Fruit fly (Drosophila melanogaster) whole organism, wandering third instar larva: ENCODE data around the gene Sec10.

Experiments used
- Abd-B ChIP-seq: fragments of >200 bp; optimal IDR thresholded peaks from 2 replicates; lab custom pipeline; 2017; ENCODE audit warnings: missing biosample characterization, missing genetic modification characterization
- CG32264 ChIP-seq: fragments of 200-800 bp; sonication (Bioruptor generic); optimal IDR thresholded peaks from 2 replicates; lab custom pipeline; 2016; ENCODE audit warnings: missing biosample characterization, missing genetic modification characterization
- CG9705 ChIP-seq: fragments of 200-800 bp; sonication (Bioruptor generic); optimal IDR thresholded peaks from 2 replicates; lab custom pipeline; 2018; ENCODE audit warnings: missing biosample characterization, mild to moderate bottlenecking, missing genetic modification characterization
- CrebA ChIP-seq: fragments of 200-800 bp; sonication (Bioruptor generic); optimal IDR thresholded peaks from 2 replicates; lab custom pipeline; 2016; ENCODE audit warnings: missing biosample characterization, mild to moderate bottlenecking, missing genetic modification characterization, borderline replicate concordance
- Dfd ChIP-seq: fragments of >200 bp; optimal IDR thresholded peaks from 2 replicates; lab custom pipeline; 2017; ENCODE audit warnings: missing biosample characterization, missing genetic modification characterization
- Dif ChIP-seq: fragments of 200-275, 200-300 bp; sonication (Bioruptor generic); optimal IDR thresholded peaks from 2 replicates; lab custom pipeline; 2018; ENCODE audit warnings: missing biosample characterization, missing genetic modification characterization; ENCODE audit not compliant: partially characterized antibody
- GATAd ChIP-seq: sonication (Bioruptor generic); optimal IDR thresholded peaks from 2 replicates; lab custom pipeline; 2016; ENCODE audit warnings: missing biosample characterization, missing genetic modification characterization
- HLH106 ChIP-seq: fragments of 200-800 bp; optimal IDR thresholded peaks from 3 replicates; lab custom pipeline; 2019; ENCODE audit warnings: missing biosample characterization, mild to moderate bottlenecking, missing genetic modification characterization, moderate library complexity
- Hnf4 ChIP-seq: fragments of 200-800 bp; sonication (Bioruptor generic); optimal IDR thresholded peaks from 2 replicates; lab custom pipeline; 2016; ENCODE audit warnings: missing biosample characterization, mild to moderate bottlenecking, missing genetic modification characterization
- Hr78 ChIP-seq: fragments of >200 bp; optimal IDR thresholded peaks from 2 replicates; lab custom pipeline; 2017; ENCODE audit warnings: missing biosample characterization, missing genetic modification characterization
- Hr83 ChIP-seq: fragments of 200-300 bp; sonication (Bioruptor generic); optimal IDR thresholded peaks from 2 replicates; lab custom pipeline; 2016; ENCODE audit warnings: missing biosample characterization, mild to moderate bottlenecking, missing genetic modification characterization, moderate library complexity; ENCODE audit not compliant: poor library complexity, severe bottlenecking
- Jra ChIP-seq: sonication (Bioruptor generic); optimal IDR thresholded peaks from 2 replicates; lab custom pipeline; 2016; ENCODE audit warnings: missing biosample characterization, missing genetic modification characterization
- Mio ChIP-seq: sonication (Bioruptor generic); optimal IDR thresholded peaks from 2 replicates; lab custom pipeline; 2016; ENCODE audit warnings: missing biosample characterization, missing genetic modification characterization
- Myc ChIP-seq: fragments of >200 bp; optimal IDR thresholded peaks from 2 replicates; lab custom pipeline; 2017
- N ChIP-seq: fragments of >200 bp; optimal IDR thresholded peaks from 2 replicates; lab custom pipeline; 2018; ENCODE audit warnings: missing biosample characterization, missing external identifiers, missing genetic modification characterization
- OdsH ChIP-seq: fragments of 200-800 bp; sonication (Bioruptor generic); optimal IDR thresholded peaks from 2 replicates; lab custom pipeline; 2016; ENCODE audit warnings: missing biosample characterization, mild to moderate bottlenecking, missing genetic modification characterization
- Rel ChIP-seq, 2 experiments: fragments of 200-800 bp; sonication (Bioruptor generic) in 1 of 2; optimal IDR thresholded peaks; 2 replicates in 1 of 2; 3 replicates in 1 of 2; lab custom pipeline; 2016 to 2019; ENCODE audit warnings: mild to moderate bottlenecking in 2 of 2, missing biosample characterization in 2 of 2, missing genetic modification characterization in 2 of 2, moderate library complexity in 1 of 2
- Sp1 ChIP-seq: fragments of 200-800 bp; sonication (Bioruptor generic); optimal IDR thresholded peaks from 3 replicates; lab custom pipeline; 2019; ENCODE audit warnings: missing biosample characterization, mild to moderate bottlenecking, missing genetic modification characterization, moderate library complexity
- Vsx2 ChIP-seq: fragments of 200-300, 225-300 bp; sonication (Bioruptor generic); optimal IDR thresholded peaks from 2 replicates; lab custom pipeline; 2018; ENCODE audit warnings: missing biosample characterization, missing genetic modification characterization; ENCODE audit not compliant: partially characterized antibody
- br ChIP-seq: fragments of 200-800 bp; sonication (Bioruptor generic); optimal IDR thresholded peaks from 2 replicates; lab custom pipeline; 2016; ENCODE audit warnings: missing biosample characterization, missing genetic modification characterization
- brk ChIP-seq: fragments of 200-800 bp; sonication (Bioruptor generic); optimal IDR thresholded peaks from 2 replicates; lab custom pipeline; 2016; ENCODE audit warnings: missing biosample characterization, mild to moderate bottlenecking, missing genetic modification characterization
- dl ChIP-seq, 2 experiments: fragments of 175-275, 200-275 bp in 1 of 2; fragments of 200-275 bp in 1 of 2; sonication (Bioruptor generic); optimal IDR thresholded peaks; lab custom pipeline; 2018; ENCODE audit warnings: mild to moderate bottlenecking in 2 of 2, missing biosample characterization in 2 of 2, missing genetic modification characterization in 2 of 2, moderate library complexity in 2 of 2; ENCODE audit not compliant: partially characterized antibody in 2 of 2, insufficient read depth in 1 of 2
- dmrt93B ChIP-seq: fragments of 200-800 bp; sonication (Bioruptor generic); optimal IDR thresholded peaks from 2 replicates; lab custom pipeline; 2018; ENCODE audit warnings: missing biosample characterization, mild to moderate bottlenecking, missing genetic modification characterization
- dsf ChIP-seq: sonication (Bioruptor generic); optimal IDR thresholded peaks from 2 replicates; lab custom pipeline; 2016; ENCODE audit warnings: missing biosample characterization, missing genetic modification characterization, borderline replicate concordance
- ey ChIP-seq: fragments of 200-800 bp; sonication (Bioruptor generic); optimal IDR thresholded peaks from 2 replicates; lab custom pipeline; 2016; ENCODE audit warnings: missing biosample characterization, missing genetic modification characterization
- foxo ChIP-seq, 2 experiments: fragments of 200-800 bp; sonication (Bioruptor generic); optimal IDR thresholded peaks; 2 replicates in 1 of 2; 3 replicates in 1 of 2; lab custom pipeline; 2016 to 2017; ENCODE audit warnings: missing biosample characterization in 2 of 2, missing genetic modification characterization in 2 of 2
- fru ChIP-seq: fragments of 200-800 bp; sonication (Bioruptor generic); optimal IDR thresholded peaks from 3 replicates; lab custom pipeline; 2016; ENCODE audit warnings: missing biosample characterization, mild to moderate bottlenecking, missing genetic modification characterization
- h ChIP-seq: fragments of 200-800 bp; sonication (Bioruptor generic); optimal IDR thresholded peaks from 3 replicates; lab custom pipeline; 2016; ENCODE audit warnings: missing biosample characterization, mild to moderate bottlenecking, missing genetic modification characterization
- jim ChIP-seq: fragments of 175-275, 200-325 bp; sonication (Bioruptor generic); optimal IDR thresholded peaks from 2 replicates; lab custom pipeline; 2016; ENCODE audit warnings: missing biosample characterization, mild to moderate bottlenecking, missing genetic modification characterization
- lola ChIP-seq: fragments of >200 bp; optimal IDR thresholded peaks from 2 replicates; lab custom pipeline; 2017; ENCODE audit warnings: missing biosample characterization, missing genetic modification characterization
- pan ChIP-seq: fragments of >200 bp; optimal IDR thresholded peaks from 2 replicates; lab custom pipeline; 2017
- psq ChIP-seq: fragments of 200-800 bp; sonication (Bioruptor generic); optimal IDR thresholded peaks from 3 replicates; lab custom pipeline; 2017; ENCODE audit warnings: missing biosample characterization, mild to moderate bottlenecking, missing genetic modification characterization, moderate library complexity
- rgr ChIP-seq: fragments of 200-800 bp; sonication (Bioruptor generic); optimal IDR thresholded peaks from 3 replicates; lab custom pipeline; 2016; ENCODE audit warnings: missing biosample characterization, mild to moderate bottlenecking, missing genetic modification characterization
- sage ChIP-seq: fragments of 200-800 bp; sonication (Bioruptor generic); optimal IDR thresholded peaks from 2 replicates; lab custom pipeline; 2016; ENCODE audit warnings: missing biosample characterization, mild to moderate bottlenecking, missing genetic modification characterization
- sv ChIP-seq: fragments of 200-800 bp; sonication (Bioruptor generic); optimal IDR thresholded peaks from 3 replicates; lab custom pipeline; 2016; ENCODE audit warnings: missing biosample characterization, missing genetic modification characterization
- tai ChIP-seq: sonication (Bioruptor generic); optimal IDR thresholded peaks from 2 replicates; lab custom pipeline; 2016; ENCODE audit warnings: missing biosample characterization, missing genetic modification characterization
- usp ChIP-seq: fragments of >200 bp; optimal IDR thresholded peaks from 2 replicates; lab custom pipeline; 2017; ENCODE audit warnings: missing biosample characterization, missing genetic modification characterization
- woc ChIP-seq: sonication (Bioruptor generic); optimal IDR thresholded peaks from 2 replicates; lab custom pipeline; 2016; ENCODE audit warnings: missing biosample characterization, mild to moderate bottlenecking, missing genetic modification characterization

Gene Sec10

DNA sequence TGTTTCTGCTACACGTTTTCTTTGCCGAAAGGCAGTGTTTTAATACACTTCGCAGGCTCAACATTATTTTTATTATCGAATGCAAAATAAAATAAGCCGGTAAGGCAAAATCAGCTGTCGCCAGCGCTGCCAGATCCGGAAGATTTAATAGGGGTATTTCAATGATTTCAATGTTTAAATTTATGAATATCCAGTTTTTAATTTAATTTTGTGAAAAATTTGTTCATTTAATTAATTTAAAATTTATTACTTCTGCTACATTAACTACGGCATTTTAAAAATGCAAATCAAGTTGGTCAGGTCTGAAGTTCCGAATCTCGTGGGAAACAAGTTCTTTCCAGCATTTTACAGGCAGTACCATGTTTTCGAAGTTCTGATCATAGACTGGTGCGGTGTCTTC is 14.2 kb downstream of the Sec10 start, which contains the start of gene Slimp:
Gene Slimp, minus strand, starts transcription at position 130 of the 400 bp plus-strand sequence.
- TF ChIP-seq Myc (lab: Kevin White, UChicago) = no peak
- TF ChIP-seq h = peak; percentile 53
- peak; percentile 50 for TF ChIP-seq HLH106 (tag; lab: Kevin White, UChicago)
- TF ChIP-seq Jra (GFP tag; lab: Kevin White, UChicago) = no peak
- no peak for TF ChIP-seq Abd-B
- TF ChIP-seq Sp1 (GFP tag; lab: Kevin White, UChicago) = peak; percentile 10
- peak in 1 of 2 experiments; percentile 49 for TF ChIP-seq foxo (GFP tag; optimal IDR thresholded peaks at IDR 0.05; lab: Kevin White, UChicago)
- no peak for TF ChIP-seq lola
- TF ChIP-seq CG9705 (GFP tag; lab: Kevin White, UChicago) = peak; percentile 13
- peak; percentile 1 for TF ChIP-seq sv (GFP tag; lab: Kevin White, UChicago)
- TF ChIP-seq tai (GFP tag; lab: Kevin White, UChicago) = no peak
- TF ChIP-seq sage (GFP tag; lab: Kevin White, UChicago) = peak; percentile 43
- TF ChIP-seq Dif (GFP tag; lab: Kevin White, UChicago) = no peak
- TF ChIP-seq rgr (GFP tag; lab: Kevin White, UChicago) = peak; percentile 55
- peak; percentile 28 for TF ChIP-seq fru (GFP tag; lab: Kevin White, UChicago)
- no peak for TF ChIP-seq Rel (GFP tag; optimal IDR thresholded peaks at IDR 0.05; lab: Kevin White, UChicago)
- TF ChIP-seq Rel (tag; optimal IDR thresholded peaks at IDR 0.05; lab: Kevin White, UChicago) = peak; percentile 18
- peak; percentile 37 for TF ChIP-seq woc (GFP tag; lab: Kevin White, UChicago)
- TF ChIP-seq Hnf4 = peak; percentile 38
- TF ChIP-seq ey = peak; percentile 37
- peak; percentile 19 for TF ChIP-seq psq (GFP tag; lab: Kevin White, UChicago)
- TF ChIP-seq br = peak; percentile 40
- no peak for TF ChIP-seq OdsH (GFP tag; lab: Kevin White, UChicago)

DNA sequence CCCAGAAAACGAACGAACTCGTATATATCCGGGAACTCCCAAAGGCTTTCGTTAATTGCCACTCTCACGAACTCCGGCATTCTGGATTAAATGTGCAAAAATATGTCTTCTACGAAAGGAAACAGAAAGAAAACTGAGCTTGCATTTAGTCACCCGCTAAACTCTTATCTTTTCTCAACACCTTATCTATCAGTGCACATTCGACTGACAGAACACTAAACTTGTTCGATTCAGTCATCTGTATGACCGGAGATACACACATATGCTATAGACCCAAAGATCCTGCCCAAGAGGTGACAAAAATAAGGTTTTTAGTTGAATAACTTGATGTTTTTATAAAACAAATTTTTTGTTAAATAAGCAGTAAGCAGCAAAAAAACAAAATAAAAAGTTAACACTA is 15.5 kb downstream of the Sec10 start, which contains the start of gene p38c:
Gene p38c, minus strand, starts transcription at position 101 of the 400 bp plus-strand sequence.
- no peak for TF ChIP-seq dl (GFP tag; optimal IDR thresholded peaks at IDR 0.05; lab: Kevin White, UChicago; ENCODE audit: insufficient read depth in 1 of 2, partially characterized antibody in 2 of 2)
- TF ChIP-seq Rel (GFP tag; optimal IDR thresholded peaks at IDR 0.05; lab: Kevin White, UChicago) = no peak
- TF ChIP-seq Rel (tag; optimal IDR thresholded peaks at IDR 0.05; lab: Kevin White, UChicago) = peak; percentile 55
- TF ChIP-seq, all 38 proteins: peak for 1

DNA sequence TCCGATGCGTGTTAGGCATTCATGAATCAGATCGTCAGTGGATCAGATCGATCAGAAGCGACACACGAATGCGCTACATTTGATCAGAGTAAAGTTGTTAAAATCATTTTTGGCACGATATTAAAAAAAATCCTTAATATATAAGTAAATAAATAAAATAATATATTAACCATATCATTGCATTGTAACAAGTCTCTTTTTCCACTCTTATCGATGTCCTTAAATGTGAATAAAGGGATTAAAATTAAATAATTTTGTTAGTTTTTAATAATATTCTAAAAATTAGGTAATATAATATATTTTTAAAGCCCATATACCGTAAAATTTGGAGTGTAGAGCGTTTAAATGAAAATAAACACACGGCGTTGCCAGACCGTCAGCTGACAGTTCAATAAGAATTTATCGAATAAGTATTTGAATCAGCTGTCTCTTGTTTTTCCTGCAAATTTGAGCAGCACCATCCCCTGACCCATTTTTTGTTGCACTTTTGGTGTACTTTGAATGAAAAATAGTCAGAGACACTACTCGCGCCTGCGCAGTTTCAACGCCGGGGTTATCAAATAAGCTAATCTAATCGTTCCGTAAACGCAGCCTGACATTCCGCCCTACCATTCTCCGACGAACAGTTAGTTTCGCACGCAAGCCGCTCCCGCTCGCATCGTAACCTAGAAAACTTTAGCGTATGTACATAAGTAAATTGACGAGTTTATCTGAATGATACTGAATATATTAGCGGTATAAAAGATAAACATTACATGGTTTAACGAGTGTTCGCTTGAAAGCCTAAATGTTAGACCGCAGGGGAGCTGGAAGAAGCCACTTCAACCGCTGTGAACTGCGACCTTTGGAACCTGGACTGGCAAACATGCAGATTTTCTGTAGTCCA is 17.5 kb downstream of the Sec10 start, which contains the start of the genes p38a and CG6178:
Gene p38a, minus strand, starts transcription at position 398 of the 886 bp plus-strand sequence.
Gene CG6178, plus strand, starts transcription at position 424 of the 886 bp plus-strand sequence.
- TF ChIP-seq Mio (GFP tag; lab: Kevin White, UChicago) = peak; percentile 37
- TF ChIP-seq N (GFP tag; lab: Kevin White, UChicago) = no peak
- peak; percentile 91 for TF ChIP-seq CG9705 (GFP tag; lab: Kevin White, UChicago)
- peak; percentile 64 for TF ChIP-seq Hr83 (GFP tag; lab: Kevin White, UChicago)
- TF ChIP-seq CrebA = no peak
- TF ChIP-seq dsf (GFP tag; lab: Kevin White, UChicago) = peak; percentile 66
- TF ChIP-seq fru (GFP tag; lab: Kevin White, UChicago) = peak; percentile 92
- TF ChIP-seq pan (lab: Kevin White, UChicago) = no peak
- TF ChIP-seq dmrt93B (GFP tag; lab: Kevin White, UChicago) = peak; percentile 98
- TF ChIP-seq Myc (lab: Kevin White, UChicago) = peak; percentile 55
- TF ChIP-seq Dfd (GFP tag; lab: Kevin White, UChicago) = no peak
- peak; percentile 37 for TF ChIP-seq Rel (GFP tag; optimal IDR thresholded peaks at IDR 0.05; lab: Kevin White, UChicago)
- peak; percentile 86 for TF ChIP-seq Rel (tag; optimal IDR thresholded peaks at IDR 0.05; lab: Kevin White, UChicago)
- peak; percentile 85 for TF ChIP-seq br
- peak; percentile 73 for TF ChIP-seq ey
- TF ChIP-seq tai (GFP tag; lab: Kevin White, UChicago) = no peak
- peak; percentile 86 for TF ChIP-seq h
- TF ChIP-seq foxo (GFP tag; optimal IDR thresholded peaks at IDR 0.05; lab: Kevin White, UChicago) = peak in 1 of 2 experiments; percentile 96
- TF ChIP-seq woc (GFP tag; lab: Kevin White, UChicago) = peak; percentile 55
- TF ChIP-seq rgr (GFP tag; lab: Kevin White, UChicago) = peak; percentile 95
- peak; percentile 94 for TF ChIP-seq OdsH (GFP tag; lab: Kevin White, UChicago)
- no peak for TF ChIP-seq brk (GFP tag; lab: Kevin White, UChicago)
- TF ChIP-seq Hr78 (GFP tag; lab: Kevin White, UChicago) = no peak
- peak; percentile 56 for TF ChIP-seq sv (GFP tag; lab: Kevin White, UChicago)
- TF ChIP-seq Abd-B = no peak
- TF ChIP-seq Jra (GFP tag; lab: Kevin White, UChicago) = peak; percentile 66
- no peak for TF ChIP-seq usp (GFP tag; lab: Kevin White, UChicago)
- peak; percentile 20 for TF ChIP-seq CG32264 (GFP tag; lab: Kevin White, UChicago)
- TF ChIP-seq sage (GFP tag; lab: Kevin White, UChicago) = peak; percentile 65
- TF ChIP-seq GATAd (GFP tag; lab: Kevin White, UChicago) = no peak
- TF ChIP-seq Sp1 (GFP tag; lab: Kevin White, UChicago) = peak; percentile 99
- peak; percentile 97 for TF ChIP-seq psq (GFP tag; lab: Kevin White, UChicago)
- no peak for TF ChIP-seq dl (GFP tag; optimal IDR thresholded peaks at IDR 0.05; lab: Kevin White, UChicago; ENCODE audit: insufficient read depth in 1 of 2, partially characterized antibody in 2 of 2)
- no peak for TF ChIP-seq Vsx2
- no peak for TF ChIP-seq Dif (GFP tag; lab: Kevin White, UChicago)
- no peak for TF ChIP-seq lola
- TF ChIP-seq HLH106 (tag; lab: Kevin White, UChicago) = peak; percentile 99
- no peak for TF ChIP-seq jim (GFP tag; lab: Kevin White, UChicago)
- peak; percentile 62 for TF ChIP-seq Hnf4
